Worm (Caenorhabditis elegans) whole organism, young adult: ENCODE measurements around the gene cdc-25.4.
A peak's percentile ranks its signal among the peaks of the same experiment; 100 is the strongest.

ENCODE experiments used
- B0019.2 ChIP-seq: fragments of 200-800 bp; sonication (Bioruptor generic); conservative IDR thresholded peaks from 2 replicates; pipeline ENCODE4 v1.3.6; 2022; ENCODE audit warnings: missing genetic modification reagents, missing genetic modification characterization, missing compliant biosample characterization
- B0261.1 ChIP-seq: sonication (generic microtip); optimal IDR thresholded peaks from 2 replicates; lab custom pipeline; 2016; ENCODE audit warnings: mild to moderate bottlenecking, missing genetic modification characterization, moderate library complexity, missing compliant biosample characterization
- B0336.3 ChIP-seq: fragments of 200-800 bp; sonication (Bioruptor generic); IDR thresholded peaks from 2 replicates; pipeline ENCODE4 v1.3.6; 2022; ENCODE audit warnings: missing genetic modification characterization, missing compliant biosample characterization
- C17E4.6 ChIP-seq: fragments of 200-800 bp; sonication (Bioruptor generic); IDR thresholded peaks from 2 replicates; pipeline ENCODE4 v1.3.6; 2022; ENCODE audit warnings: missing genetic modification reagents, missing genetic modification characterization, missing compliant biosample characterization
- F55B11.4 ChIP-seq: sonication (generic microtip); optimal IDR thresholded peaks from 2 replicates; lab custom pipeline; 2016; ENCODE audit warnings: missing compliant biosample characterization, missing genetic modification characterization, borderline replicate concordance; ENCODE audit not compliant: insufficient read depth
- akir-1 ChIP-seq: fragments of 200-800 bp; sonication (Bioruptor generic); optimal IDR thresholded peaks from 2 replicates; lab custom pipeline; 2018; ENCODE audit warnings: mild to moderate bottlenecking, missing genetic modification characterization, moderate library complexity, missing compliant biosample characterization
- ama-1 ChIP-seq, 3 experiments: fragments of 150-350 bp in 1 of 3; sonication (generic microtip) in 2 of 3; optimal IDR thresholded peaks; 2 replicates each; lab custom pipeline; 2014 to 2018; ENCODE audit warnings: missing biosample characterization in 2 of 3, missing genetic modification characterization in 2 of 3, missing genetic modification reagents in 2 of 3
- aptf-2 ChIP-seq: fragments of 200-800 bp; sonication (Bioruptor generic); conservative IDR thresholded peaks from 2 replicates; pipeline ENCODE4 v1.3.6; 2022; ENCODE audit warnings: missing genetic modification reagents, missing genetic modification characterization, missing compliant biosample characterization
- attf-6 ChIP-seq: fragments of 200-800 bp; sonication (Bioruptor generic); IDR thresholded peaks from 2 replicates; pipeline ENCODE4 v1.3.6; 2022; ENCODE audit warnings: missing genetic modification reagents, missing genetic modification characterization, missing compliant biosample characterization
- bed-2 ChIP-seq: fragments of 200-800 bp; sonication (Bioruptor generic); IDR thresholded peaks from 2 replicates; pipeline ENCODE4 v1.3.6; 2022; ENCODE audit warnings: missing genetic modification reagents, missing genetic modification characterization, missing compliant biosample characterization
- cebp-1 ChIP-seq, 2 experiments: fragments of 200-800 bp in 1 of 2; sonication (Bioruptor generic) in 1 of 2; sonication (generic microtip) in 1 of 2; IDR thresholded peaks in 1 of 2; optimal IDR thresholded peaks in 1 of 2; 2 replicates each; pipeline versions ENCODE4 v1.3.6 to Lab custom; 2017 to 2022; ENCODE audit warnings: missing compliant biosample characterization in 2 of 2, missing genetic modification characterization in 2 of 2, mild to moderate bottlenecking in 1 of 2, missing genetic modification reagents in 1 of 2, moderate library complexity in 1 of 2
- cebp-2 ChIP-seq: fragments of 200-800 bp; sonication (Bioruptor generic); IDR thresholded peaks from 2 replicates; pipeline ENCODE4 v1.3.6; 2022; ENCODE audit warnings: missing genetic modification characterization, missing compliant biosample characterization
- ceh-58 ChIP-seq: fragments of 200-800 bp; sonication (Bioruptor generic); IDR thresholded peaks from 2 replicates; pipeline ENCODE4 v1.3.6; 2022; ENCODE audit warnings: missing genetic modification characterization, missing compliant biosample characterization
- ceh-79 ChIP-seq: sonication (generic microtip); optimal IDR thresholded peaks from 2 replicates; lab custom pipeline; 2017; ENCODE audit warnings: mild to moderate bottlenecking, missing genetic modification characterization, missing compliant biosample characterization
- die-1 ChIP-seq: sonication (generic microtip); optimal IDR thresholded peaks from 2 replicates; lab custom pipeline; 2016; ENCODE audit warnings: missing genotype, mild to moderate bottlenecking, missing genetic modification characterization, missing compliant biosample characterization
- dpff-1 ChIP-seq: sonication (generic microtip); optimal IDR thresholded peaks from 2 replicates; lab custom pipeline; 2017; ENCODE audit warnings: mild to moderate bottlenecking, missing genetic modification characterization, missing compliant biosample characterization
- egl-18 ChIP-seq: fragments of 200-800 bp; sonication (Bioruptor generic); IDR thresholded peaks from 2 replicates; pipeline ENCODE4 v1.3.6; 2022; ENCODE audit warnings: missing genetic modification reagents, missing genetic modification characterization, missing compliant biosample characterization
- egl-44 ChIP-seq: fragments of 200-800 bp; sonication (Bioruptor generic); IDR thresholded peaks from 2 replicates; pipeline ENCODE4 v1.3.6; 2022; ENCODE audit warnings: missing genetic modification reagents, missing genetic modification characterization, missing compliant biosample characterization
- hmg-20 ChIP-seq: fragments of 200-800 bp; sonication (Bioruptor generic); IDR thresholded peaks from 2 replicates; pipeline ENCODE4 v1.3.6; 2022; ENCODE audit warnings: missing genetic modification reagents, missing genetic modification characterization, missing compliant biosample characterization
- hsf-1 ChIP-seq: fragments of 200-800 bp; sonication (Bioruptor generic); IDR thresholded peaks from 2 replicates; pipeline ENCODE4 v1.3.6; 2022; ENCODE audit warnings: missing genetic modification reagents, missing genetic modification characterization, missing compliant biosample characterization
- lin-35 ChIP-seq, 3 experiments: fragments of 150-350 bp in 2 of 3; sonication (generic microtip) in 1 of 3; optimal IDR thresholded peaks; 2 replicates each; lab custom pipeline; 2014 to 2018; ENCODE audit warnings: missing biosample characterization in 3 of 3, missing genetic modification characterization in 3 of 3, missing genetic modification reagents in 3 of 3
- lin-40 ChIP-seq: sonication (generic microtip); optimal IDR thresholded peaks from 2 replicates; lab custom pipeline; 2016; ENCODE audit warnings: missing genetic modification characterization, mild to moderate bottlenecking, missing compliant biosample characterization, missing genotype, missing genetic modification reagents
- lin-54 ChIP-seq: fragments of 200-800 bp; sonication (Bioruptor generic); optimal IDR thresholded peaks from 2 replicates; lab custom pipeline; 2018; ENCODE audit warnings: mild to moderate bottlenecking, missing genetic modification characterization, missing compliant biosample characterization
- lir-1 ChIP-seq: fragments of 200-800 bp; sonication (Bioruptor generic); conservative IDR thresholded peaks from 2 replicates; pipeline ENCODE4 v1.3.6; 2022; ENCODE audit warnings: missing genetic modification reagents, missing genetic modification characterization, missing compliant biosample characterization
- lsl-1 ChIP-seq: fragments of 200-800 bp; sonication (Bioruptor generic); optimal IDR thresholded peaks from 2 replicates; lab custom pipeline; 2018; ENCODE audit warnings: mild to moderate bottlenecking, missing genetic modification characterization, moderate library complexity, missing compliant biosample characterization
- madf-3 ChIP-seq: fragments of 200-800 bp; sonication (Bioruptor generic); IDR thresholded peaks from 2 replicates; pipeline ENCODE4 v1.3.6; 2022; ENCODE audit warnings: missing genetic modification reagents, missing genetic modification characterization, missing compliant biosample characterization
- madf-6 ChIP-seq: fragments of 200-800 bp; sonication (Bioruptor generic); IDR thresholded peaks from 2 replicates; pipeline ENCODE4 v1.3.6; 2022; ENCODE audit warnings: missing genetic modification reagents, missing genetic modification characterization, missing compliant biosample characterization
- mes-4 ChIP-seq: sonication (generic microtip); optimal IDR thresholded peaks from 2 replicates; lab custom pipeline; 2016; ENCODE audit warnings: missing genotype, missing genetic modification characterization, missing compliant biosample characterization
- nfya-2 ChIP-seq: fragments of 200-800 bp; sonication (Bioruptor generic); IDR thresholded peaks from 2 replicates; pipeline ENCODE4 v1.3.6; 2022; ENCODE audit warnings: missing genetic modification reagents, missing genetic modification characterization, missing compliant biosample characterization
- nhr-27 ChIP-seq: fragments of 200-800 bp; sonication (Bioruptor generic); optimal IDR thresholded peaks from 2 replicates; lab custom pipeline; 2018; ENCODE audit warnings: mild to moderate bottlenecking, missing genetic modification characterization, moderate library complexity, missing compliant biosample characterization
- nhr-90 ChIP-seq: sonication (generic microtip); optimal IDR thresholded peaks from 2 replicates; lab custom pipeline; 2016; ENCODE audit warnings: missing genotype, mild to moderate bottlenecking, missing genetic modification characterization, missing compliant biosample characterization
- pbrm-1 ChIP-seq: fragments of 200-800 bp; sonication (Bioruptor generic); IDR thresholded peaks from 2 replicates; pipeline ENCODE4 v1.3.6; 2022; ENCODE audit warnings: missing genetic modification reagents, missing genetic modification characterization, missing compliant biosample characterization
- repo-1 ChIP-seq: sonication (generic microtip); optimal IDR thresholded peaks from 2 replicates; lab custom pipeline; 2017; ENCODE audit warnings: mild to moderate bottlenecking, missing genetic modification characterization, missing compliant biosample characterization
- sdz-38 ChIP-seq: sonication (generic microtip); optimal IDR thresholded peaks from 2 replicates; lab custom pipeline; 2016; ENCODE audit warnings: missing genotype, missing genetic modification characterization, missing compliant biosample characterization
- snpc-1.3 ChIP-seq: sonication (generic microtip); optimal IDR thresholded peaks from 2 replicates; lab custom pipeline; 2017; ENCODE audit warnings: missing genetic modification characterization, mild to moderate bottlenecking, missing compliant biosample characterization, antibody characterized with exemption, moderate library complexity, missing genotype, missing genetic modification reagents; ENCODE audit not compliant: insufficient read depth
- snpc-4 ChIP-seq, 5 experiments: fragments of 150-350 bp in 1 of 5; sonication (generic microtip) in 4 of 5; optimal IDR thresholded peaks; 2 replicates each; lab custom pipeline; 2014 to 2018; ENCODE audit warnings: missing genetic modification characterization in 5 of 5, missing biosample characterization in 3 of 5, antibody characterized with exemption in 2 of 5, mild to moderate bottlenecking in 2 of 5, missing compliant biosample characterization in 2 of 5, missing genotype in 2 of 5, moderate library complexity in 2 of 5, missing genetic modification reagents in 1 of 5
- somi-1 ChIP-seq: fragments of 200-800 bp; sonication (Bioruptor generic); optimal IDR thresholded peaks from 2 replicates; lab custom pipeline; 2018; ENCODE audit warnings: mild to moderate bottlenecking, missing genetic modification characterization, missing compliant biosample characterization
- sptf-2 ChIP-seq: fragments of 200-800 bp; sonication (Bioruptor generic); optimal IDR thresholded peaks from 2 replicates; lab custom pipeline; 2018; ENCODE audit warnings: mild to moderate bottlenecking, missing genetic modification characterization, missing compliant biosample characterization
- tbx-9 ChIP-seq: sonication (generic microtip); optimal IDR thresholded peaks from 2 replicates; lab custom pipeline; 2016; ENCODE audit warnings: borderline replicate concordance, missing genetic modification characterization, inconsistent platforms, missing compliant biosample characterization
- unc-130 ChIP-seq: sonication (generic microtip); optimal IDR thresholded peaks from 2 replicates; lab custom pipeline; 2016; ENCODE audit warnings: missing genetic modification reagents, missing genetic modification characterization, missing compliant biosample characterization
- unc-62 ChIP-seq: fragments of 150-350 bp; optimal IDR thresholded peaks from 2 replicates; lab custom pipeline; 2014; ENCODE audit warnings: missing biosample characterization, missing genetic modification reagents, missing genetic modification characterization
- zfh-2 ChIP-seq: fragments of 200-800 bp; sonication (Bioruptor generic); conservative IDR thresholded peaks from 2 replicates; pipeline ENCODE4 v1.3.6; 2022; ENCODE audit warnings: missing genetic modification reagents, missing genetic modification characterization, missing compliant biosample characterization
- ztf-26 ChIP-seq: sonication (generic microtip); optimal IDR thresholded peaks from 2 replicates; lab custom pipeline; 2017; ENCODE audit warnings: missing genetic modification characterization, missing compliant biosample characterization
- ztf-28 ChIP-seq: fragments of 200-800 bp; sonication (Bioruptor generic); IDR thresholded peaks from 2 replicates; pipeline ENCODE4 v1.3.6; 2022; ENCODE audit warnings: missing genetic modification reagents, missing genetic modification characterization, missing compliant biosample characterization
- ztf-3 ChIP-seq: fragments of 200-800 bp; sonication (Bioruptor generic); optimal IDR thresholded peaks from 2 replicates; lab custom pipeline; 2018; ENCODE audit warnings: mild to moderate bottlenecking, missing genetic modification characterization, missing compliant biosample characterization
- ztf-6 ChIP-seq: fragments of 200-800 bp; sonication (Bioruptor generic); IDR thresholded peaks from 2 replicates; pipeline ENCODE4 v1.3.6; 2022; ENCODE audit warnings: missing genetic modification reagents, missing genetic modification characterization, missing compliant biosample characterization

cdc-25.4 gene

DNA sequence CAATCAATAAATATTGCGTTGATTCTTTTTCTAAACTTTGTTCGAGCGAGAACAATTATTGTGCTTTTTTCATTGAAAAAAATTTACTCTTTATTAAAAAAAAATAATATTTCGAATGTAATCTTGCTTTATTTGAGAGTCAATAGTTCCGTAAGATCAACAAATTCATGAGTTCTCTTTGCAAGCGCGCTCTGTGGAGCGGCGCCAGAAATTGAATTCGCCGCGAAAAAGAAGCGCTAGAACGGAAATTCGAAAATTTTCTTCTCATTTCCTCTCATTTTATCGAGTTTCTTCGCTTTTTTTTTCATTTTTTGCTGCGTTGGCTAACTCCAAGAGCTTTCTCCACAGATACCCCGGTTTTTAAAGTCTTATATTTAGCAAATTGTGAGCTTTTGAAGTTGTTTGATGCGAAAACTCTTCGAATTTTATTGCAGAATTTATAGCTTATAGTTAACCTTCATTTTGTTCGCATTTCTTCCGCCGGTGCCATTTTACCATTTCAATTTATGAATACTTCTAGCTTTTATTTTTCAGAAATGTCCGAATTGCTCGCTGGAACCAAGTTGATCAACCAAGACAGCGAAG is 7.9 kb upstream of the cdc-25.4 start, which contains the start of gene R05H5.3 (continued):
- TF ChIP-seq aptf-2 (GFP tag; lab: Robert Waterston, UW) (0 out of 2 replicates have a peak, but pooled peaks have one; percentile 56), C17E4.6 (GFP tag; lab: Robert Waterston, UW) (peak; percentile 69; the same call in 1 of the 2 replicates), egl-44 (GFP tag; lab: Robert Waterston, UW) (no peak), B0261.1 (tag; lab: Kevin White, UChicago) (no peak), nhr-90 (tag; lab: Kevin White, UChicago) (no peak), lir-1 (GFP tag; lab: Robert Waterston, UW) (peak; percentile 62; the same call in 1 of the 2 replicates), unc-130 (GFP tag; lab: Kevin White, UChicago) (peak; percentile 92), madf-3 (GFP tag; lab: Robert Waterston, UW) (peak; percentile 82), lin-40 (tag; lab: Kevin White, UChicago) (no peak), ama-1 (optimal IDR thresholded peaks at IDR 0.05; lab: Kevin White, UChicago) (no peak), ama-1 (GFP tag; optimal IDR thresholded peaks at IDR 0.05; lab: Kevin White, UChicago) (no peak), attf-6 (peak; percentile 49; the same call in 1 of the 2 replicates), dpff-1 (tag; lab: Kevin White, UChicago) (no peak), ztf-3 (GFP tag; lab: Kevin White, UChicago) (no peak), nfya-2 (no peak), mes-4 (no peak), snpc-1.3 (tag; lab: Kevin White, UChicago) (peak; percentile 40), snpc-4 (GFP tag; optimal IDR thresholded peaks at IDR 0.05; lab: Kevin White, UChicago) (peak; percentile 37), snpc-4 (tag; optimal IDR thresholded peaks at IDR 0.05; lab: Kevin White, UChicago) (no peak), sptf-2 (GFP tag; lab: Kevin White, UChicago) (no peak), B0336.3 (GFP tag; lab: Robert Waterston, UW) (no peak), hmg-20 (GFP tag; lab: Robert Waterston, UW) (no peak), hsf-1 (peak; percentile 55; the same call in 1 of the 2 replicates), ztf-6 (GFP tag; lab: Robert Waterston, UW) (0 out of 2 replicates have a peak, but pooled peaks have one; percentile 36), ceh-79 (tag; lab: Kevin White, UChicago) (no peak), akir-1 (no peak), somi-1 (GFP tag; lab: Kevin White, UChicago) (no peak), B0019.2 (GFP tag; lab: Robert Waterston, UW) (peak; percentile 90), ceh-58 (GFP tag; lab: Robert Waterston, UW) (no peak), zfh-2 (GFP tag; lab: Robert Waterston, UW) (no peak), repo-1 (tag; lab: Kevin White, UChicago) (no peak), ztf-28 (GFP tag; lab: Robert Waterston, UW) (no peak; the same call in none of the 2 replicates), cebp-2 (GFP tag; lab: Robert Waterston, UW) (no peak), lin-35 (GFP tag; optimal IDR thresholded peaks at IDR 0.05; lab: Kevin White, UChicago) (peak in 1 of 3 experiments; percentile 75), unc-62 (GFP tag; lab: Kevin White, UChicago) (no peak), sdz-38 (no peak), nhr-27 (no peak), ztf-26 (tag; lab: Kevin White, UChicago) (no peak), tbx-9 (no peak), die-1 (tag; lab: Kevin White, UChicago) (no peak), lin-54 (GFP tag; lab: Kevin White, UChicago) (peak; percentile 85), lsl-1 (GFP tag; lab: Kevin White, UChicago) (peak; percentile 80), F55B11.4 (tag; lab: Kevin White, UChicago) (no peak), pbrm-1 (no peak), madf-6 (GFP tag; lab: Robert Waterston, UW) (peak; percentile 96), bed-2 (GFP tag; lab: Robert Waterston, UW) (peak; percentile 50; the same call in 1 of the 2 replicates), egl-18 (GFP tag; lab: Robert Waterston, UW) (no peak), cebp-1 (GFP tag; IDR thresholded peaks at IDR 0.05; lab: Robert Waterston, UW) (no peak; the same call in 1 of the 2 replicates), cebp-1 (tag; optimal IDR thresholded peaks at IDR 0.05; lab: Kevin White, UChicago) (no peak)
